Worm (Caenorhabditis elegans) whole organism, late embryonic: ENCODE measurements around the gene Y48D7A.1.

Experiments
- C08G9.2 ChIP-seq: sonication (generic microtip); optimal IDR thresholded peaks from 2 replicates; lab custom pipeline; 2016; ENCODE audit warnings: mild to moderate bottlenecking, missing genetic modification characterization, moderate library complexity, missing compliant biosample characterization
- K09A11.1 ChIP-seq: sonication (generic microtip); optimal IDR thresholded peaks from 2 replicates; lab custom pipeline; 2017; ENCODE audit warnings: antibody characterized with exemption, mild to moderate bottlenecking, missing genetic modification characterization, missing compliant biosample characterization; ENCODE audit not compliant: insufficient read depth
- ceh-24 ChIP-seq: sonication (generic microtip); optimal IDR thresholded peaks from 2 replicates; lab custom pipeline; 2016; ENCODE audit warnings: mild to moderate bottlenecking, missing genetic modification characterization, missing compliant biosample characterization
- ceh-30 ChIP-seq: fragments of 150-350 bp; optimal IDR thresholded peaks from 2 replicates; lab custom pipeline; 2014; ENCODE audit warnings: missing biosample characterization, missing genetic modification characterization
- ceh-31 ChIP-seq: sonication (generic microtip); optimal IDR thresholded peaks from 2 replicates; lab custom pipeline; 2016; ENCODE audit warnings: missing genetic modification characterization, missing compliant biosample characterization
- ceh-45 ChIP-seq: fragments of 200-800 bp; sonication (Bioruptor generic); IDR thresholded peaks from 2 replicates; pipeline ENCODE4 v1.3.6; 2022; ENCODE audit warnings: missing genetic modification reagents, missing genetic modification characterization, missing compliant biosample characterization
- ceh-6 ChIP-seq: fragments of 200-800 bp; sonication (Bioruptor generic); optimal IDR thresholded peaks from 2 replicates; lab custom pipeline; 2018; ENCODE audit warnings: mild to moderate bottlenecking, missing genetic modification characterization, missing compliant biosample characterization
- elt-2 ChIP-seq: sonication (generic microtip); optimal IDR thresholded peaks from 2 replicates; lab custom pipeline; 2016; ENCODE audit warnings: missing genetic modification reagents, missing genetic modification characterization, missing compliant biosample characterization
- elt-4 ChIP-seq: sonication (generic microtip); optimal IDR thresholded peaks from 2 replicates; lab custom pipeline; 2016; ENCODE audit warnings: missing genetic modification characterization, missing compliant biosample characterization
- ets-4 ChIP-seq: sonication (generic microtip); optimal IDR thresholded peaks from 2 replicates; lab custom pipeline; 2016; ENCODE audit warnings: missing genetic modification characterization, missing compliant biosample characterization
- eyg-1 ChIP-seq: sonication (generic microtip); optimal IDR thresholded peaks from 2 replicates; lab custom pipeline; 2016; ENCODE audit warnings: missing genotype, missing genetic modification characterization, missing compliant biosample characterization
- fax-1 ChIP-seq: sonication (generic microtip); optimal IDR thresholded peaks from 2 replicates; lab custom pipeline; 2016; ENCODE audit warnings: missing genotype, missing genetic modification characterization, missing compliant biosample characterization
- fkh-10 ChIP-seq: fragments of 150-350 bp; optimal IDR thresholded peaks from 2 replicates; lab custom pipeline; 2014; ENCODE audit warnings: missing biosample characterization, missing genetic modification reagents, missing genetic modification characterization
- hlh-15 ChIP-seq: sonication (generic microtip); optimal IDR thresholded peaks from 2 replicates; lab custom pipeline; 2016; ENCODE audit warnings: missing genetic modification characterization, missing compliant biosample characterization
- lim-6 ChIP-seq: sonication (generic microtip); optimal IDR thresholded peaks from 2 replicates; lab custom pipeline; 2016; ENCODE audit warnings: missing genetic modification characterization, missing compliant biosample characterization
- madf-2 ChIP-seq: sonication (generic microtip); optimal IDR thresholded peaks from 2 replicates; lab custom pipeline; 2017; ENCODE audit warnings: missing genetic modification characterization, missing compliant biosample characterization
- nfya-1 ChIP-seq: sonication (generic microtip); optimal IDR thresholded peaks from 2 replicates; lab custom pipeline; 2017; ENCODE audit warnings: missing genetic modification characterization, mild to moderate bottlenecking, missing compliant biosample characterization, antibody characterized with exemption, moderate library complexity
- nhr-11 ChIP-seq: fragments of 150-350 bp; optimal IDR thresholded peaks from 2 replicates; lab custom pipeline; 2014; ENCODE audit warnings: missing biosample characterization, missing genetic modification characterization
- nhr-232 ChIP-seq: sonication (generic microtip); optimal IDR thresholded peaks from 2 replicates; lab custom pipeline; 2016; ENCODE audit warnings: missing genetic modification characterization, missing compliant biosample characterization
- npax-4 ChIP-seq: sonication (generic microtip); optimal IDR thresholded peaks from 2 replicates; lab custom pipeline; 2016; ENCODE audit warnings: missing genetic modification characterization, missing compliant biosample characterization
- pat-9 ChIP-seq: fragments of 200-800 bp; sonication (Bioruptor generic); optimal IDR thresholded peaks from 2 replicates; lab custom pipeline; 2018; ENCODE audit warnings: mild to moderate bottlenecking, missing genetic modification characterization, moderate library complexity, missing compliant biosample characterization
- pha-2 ChIP-seq: sonication (generic microtip); optimal IDR thresholded peaks from 2 replicates; lab custom pipeline; 2017; ENCODE audit warnings: mild to moderate bottlenecking, missing genetic modification characterization, missing compliant biosample characterization
- pros-1 ChIP-seq: fragments of 150-350 bp; optimal IDR thresholded peaks from 2 replicates; lab custom pipeline; 2014; ENCODE audit warnings: missing biosample characterization, missing genetic modification reagents, missing genetic modification characterization
- ref-2 ChIP-seq: sonication (generic microtip); optimal IDR thresholded peaks from 2 replicates; lab custom pipeline; 2016; ENCODE audit warnings: missing genetic modification characterization, missing compliant biosample characterization
- rnt-1 ChIP-seq: sonication (generic microtip); optimal IDR thresholded peaks from 2 replicates; lab custom pipeline; 2016; ENCODE audit warnings: missing genetic modification characterization, missing compliant biosample characterization
- syd-9 ChIP-seq: sonication (generic microtip); optimal IDR thresholded peaks from 2 replicates; lab custom pipeline; 2016; ENCODE audit warnings: mild to moderate bottlenecking, missing genetic modification characterization, moderate library complexity, missing compliant biosample characterization
- tbx-2 ChIP-seq: sonication (generic microtip); optimal IDR thresholded peaks from 2 replicates; lab custom pipeline; 2016; ENCODE audit warnings: missing genetic modification characterization, missing compliant biosample characterization
- ttx-3 ChIP-seq: sonication (generic microtip); optimal IDR thresholded peaks from 2 replicates; lab custom pipeline; 2016; ENCODE audit warnings: missing genetic modification reagents, missing genetic modification characterization, missing compliant biosample characterization
- unc-42 ChIP-seq: sonication (generic microtip); optimal IDR thresholded peaks from 2 replicates; lab custom pipeline; 2016; ENCODE audit warnings: missing genotype, missing genetic modification characterization, missing compliant biosample characterization
- unc-86 ChIP-seq: sonication (generic microtip); optimal IDR thresholded peaks from 2 replicates; lab custom pipeline; 2016; ENCODE audit warnings: missing genetic modification characterization, missing compliant biosample characterization
- zip-5 ChIP-seq: sonication (generic microtip); optimal IDR thresholded peaks from 2 replicates; lab custom pipeline; 2016; ENCODE audit warnings: missing genetic modification characterization, missing compliant biosample characterization

Gene Y48D7A.1

DNA sequence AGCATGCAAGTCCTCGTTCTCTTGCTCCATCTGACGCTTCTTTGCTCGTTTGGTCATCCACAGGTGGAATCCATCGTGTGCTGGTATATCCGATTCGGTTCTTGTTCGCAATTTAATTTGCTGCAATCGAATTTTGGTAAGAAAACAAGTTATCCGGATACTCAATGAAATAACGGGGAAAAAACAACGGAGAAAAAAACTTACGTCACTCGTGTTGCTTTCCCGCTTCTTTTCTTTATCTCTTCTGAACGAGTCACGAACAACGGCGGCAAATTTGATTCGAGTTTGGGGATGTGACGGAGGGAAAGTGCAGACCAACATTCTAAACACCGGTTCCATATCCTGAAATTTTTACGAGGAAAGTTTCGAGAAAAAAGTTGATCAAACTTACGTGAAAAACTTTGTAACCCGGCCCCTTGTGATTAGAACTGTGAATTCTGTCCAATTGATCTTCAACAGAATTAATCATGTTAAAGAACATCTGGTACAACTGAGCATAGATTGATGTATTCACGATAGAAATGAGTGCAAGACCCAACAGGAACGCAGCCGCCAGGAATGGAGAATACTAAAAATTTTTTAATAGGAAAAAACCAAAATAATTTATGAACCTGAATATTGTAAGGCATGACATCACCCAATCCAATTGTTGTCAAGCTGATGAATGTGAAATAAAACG is 42.2 kb downstream of the Y48D7A.1 start:
- no peak for TF ChIP-seq elt-4 (tag; lab: Kevin White, UChicago)
- no peak for TF ChIP-seq ets-4 (tag; lab: Kevin White, UChicago)
- TF ChIP-seq ceh-45 (GFP tag; lab: Robert Waterston, UW): no peak
- TF ChIP-seq C08G9.2 (tag; lab: Kevin White, UChicago): no peak
- TF ChIP-seq unc-42: peak; percentile 82
- TF ChIP-seq unc-86 (tag; lab: Kevin White, UChicago): no peak
- no peak for TF ChIP-seq ref-2 (tag; lab: Kevin White, UChicago)
- TF ChIP-seq fax-1 (tag; lab: Kevin White, UChicago): no peak

DNA sequence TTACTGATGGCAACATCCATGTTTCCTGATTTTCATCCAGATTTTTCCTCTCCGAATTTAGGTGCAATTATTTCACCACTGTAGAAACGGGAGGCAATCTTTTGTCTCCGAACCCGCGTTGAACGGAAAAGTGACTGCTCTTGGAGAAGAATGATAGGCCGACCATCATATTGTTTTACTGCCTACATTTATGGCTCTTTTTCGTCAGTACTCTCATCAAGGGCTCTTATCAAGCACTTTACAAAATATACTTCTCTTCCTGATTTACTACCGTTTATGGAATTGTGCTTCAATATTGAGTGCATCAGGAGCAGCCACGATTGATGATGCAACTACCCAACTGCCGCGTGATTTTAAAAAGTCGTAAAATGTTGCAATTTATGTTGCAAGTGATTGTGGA is 45.1 kb downstream of the Y48D7A.1 start:
- no peak for TF ChIP-seq ets-4 (tag; lab: Kevin White, UChicago)
- no peak for TF ChIP-seq elt-2 (tag; lab: Kevin White, UChicago)
- TF ChIP-seq madf-2: no peak
- no peak for TF ChIP-seq C08G9.2 (tag; lab: Kevin White, UChicago)
- no peak for TF ChIP-seq ceh-24 (tag; lab: Kevin White, UChicago)
- TF ChIP-seq ref-2 (tag; lab: Kevin White, UChicago): no peak
- TF ChIP-seq, all 69 proteins: peak for 0

DNA sequence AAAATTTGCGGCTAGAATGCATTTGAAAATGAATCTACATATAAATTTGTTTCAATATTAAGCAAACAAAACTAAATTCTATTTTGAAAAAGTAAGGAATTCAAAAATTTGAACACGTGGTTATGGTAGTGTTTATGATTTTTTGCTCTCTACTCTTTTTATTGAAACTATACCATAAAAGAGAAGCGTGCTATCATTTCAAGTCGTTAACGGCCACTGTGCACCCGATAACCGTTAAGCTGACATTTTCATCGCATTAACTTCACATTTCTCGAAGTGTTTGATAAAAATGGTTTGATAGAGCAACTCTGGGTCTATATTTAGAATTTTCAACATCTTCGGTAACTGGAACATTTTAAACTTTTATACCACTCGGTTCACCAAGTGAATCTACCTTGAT is 45.5 kb downstream of the Y48D7A.1 start, which contains the start of gene twk-26:
Gene twk-26, minus strand, starts transcription at position 23 of the 400 bp plus-strand sequence.
- TF ChIP-seq hlh-15 (tag; lab: Kevin White, UChicago): no peak
- no peak for TF ChIP-seq syd-9
- no peak for TF ChIP-seq pros-1 (tag; lab: Kevin White, UChicago)
- TF ChIP-seq pat-9 (tag; lab: Kevin White, UChicago): no peak
- no peak for TF ChIP-seq rnt-1 (tag; lab: Kevin White, UChicago)
- TF ChIP-seq, all 69 proteins: peak for 0

DNA sequence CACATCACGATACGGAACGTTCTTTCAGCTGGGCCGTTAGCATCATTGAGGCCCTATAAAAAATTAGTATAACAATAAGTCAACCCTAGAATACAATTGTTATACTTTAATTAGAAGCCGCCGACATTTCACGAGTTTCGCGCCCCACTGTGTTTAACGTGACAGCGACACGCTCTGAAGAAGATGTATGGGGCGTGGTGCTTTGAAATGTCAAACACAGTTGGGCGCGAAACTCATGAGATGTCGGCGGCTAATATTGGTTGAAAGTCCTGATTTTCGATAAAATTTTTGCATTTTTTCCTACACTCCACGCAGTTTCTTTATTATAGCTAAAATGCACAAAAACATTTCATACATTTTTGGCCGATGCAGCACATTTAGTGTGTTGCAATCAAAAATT is 46.8 kb downstream of the Y48D7A.1 start:
- TF ChIP-seq ceh-6 (GFP tag; lab: Kevin White, UChicago) (no peak), zip-5 (tag; lab: Kevin White, UChicago) (no peak), nfya-1 (tag; lab: Kevin White, UChicago) (no peak), ceh-31 (tag; lab: Kevin White, UChicago) (no peak), K09A11.1 (no peak), elt-4 (tag; lab: Kevin White, UChicago) (no peak), ceh-45 (GFP tag; lab: Robert Waterston, UW) (no peak), npax-4 (tag; lab: Kevin White, UChicago) (no peak), rnt-1 (tag; lab: Kevin White, UChicago) (no peak)

DNA sequence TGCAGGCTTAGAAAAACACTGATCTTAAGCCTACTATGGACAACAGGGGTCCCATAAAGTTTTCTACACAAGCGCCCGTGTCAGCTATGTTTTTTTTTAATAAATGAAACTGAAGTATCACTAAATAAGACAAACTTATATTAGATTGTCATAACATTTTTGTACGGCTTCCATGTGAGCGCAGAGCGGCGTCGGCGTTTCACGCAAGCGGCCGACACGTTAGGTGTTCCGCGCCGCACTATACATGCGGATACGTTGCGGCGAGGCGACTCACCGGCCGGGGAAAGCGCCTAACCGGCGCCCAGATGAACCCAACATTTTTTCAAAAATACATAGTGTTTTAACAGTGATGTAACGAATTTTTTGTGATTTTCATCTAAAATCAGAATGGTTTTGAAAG is 48.4 kb downstream of the Y48D7A.1 start:
- no peak for TF ChIP-seq nhr-232 (tag; lab: Kevin White, UChicago)
- no peak for TF ChIP-seq npax-4 (tag; lab: Kevin White, UChicago)

DNA sequence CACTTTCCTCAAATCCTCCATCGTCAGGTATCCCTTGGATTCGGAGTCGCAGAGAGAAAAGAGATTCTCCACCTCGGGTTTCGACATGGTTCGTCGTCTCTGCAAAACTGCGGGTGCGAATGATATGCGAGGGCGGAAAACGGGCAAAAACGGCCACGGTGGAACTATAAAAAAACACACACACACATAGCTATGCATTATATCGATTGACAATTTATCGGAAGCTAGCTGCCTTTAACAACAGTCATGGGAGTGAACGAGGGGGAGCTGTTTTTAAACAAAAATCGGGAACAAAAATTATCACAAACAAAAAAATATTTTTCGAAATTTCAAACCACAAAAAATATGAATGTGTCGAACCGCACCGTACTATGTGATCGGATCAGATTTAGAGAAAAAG is 50.0 kb downstream of the Y48D7A.1 start, which contains the start of gene rsef-1:
Gene rsef-1, minus strand, starts transcription at position 101 of the 400 bp plus-strand sequence.
- no peak for TF ChIP-seq zip-5 (tag; lab: Kevin White, UChicago)
- TF ChIP-seq hlh-15 (tag; lab: Kevin White, UChicago): no peak
- TF ChIP-seq K09A11.1: no peak
- no peak for TF ChIP-seq fkh-10 (GFP tag; lab: Kevin White, UChicago)
- TF ChIP-seq tbx-2 (tag; lab: Kevin White, UChicago): no peak
- TF ChIP-seq ttx-3 (tag; lab: Kevin White, UChicago): no peak
- TF ChIP-seq pha-2 (tag; lab: Kevin White, UChicago): no peak
- no peak for TF ChIP-seq pat-9 (tag; lab: Kevin White, UChicago)
- no peak for TF ChIP-seq ceh-24 (tag; lab: Kevin White, UChicago)
- no peak for TF ChIP-seq ceh-30
- no peak for TF ChIP-seq rnt-1 (tag; lab: Kevin White, UChicago)
- no peak for TF ChIP-seq unc-86 (tag; lab: Kevin White, UChicago)
- no peak for TF ChIP-seq lim-6 (tag; lab: Kevin White, UChicago)
- TF ChIP-seq madf-2: no peak
- no peak for TF ChIP-seq ceh-6 (GFP tag; lab: Kevin White, UChicago)
- TF ChIP-seq nhr-11 (tag; lab: Kevin White, UChicago): no peak
- no peak for TF ChIP-seq eyg-1 (tag; lab: Kevin White, UChicago)
